Worm (Caenorhabditis elegans) whole organism, young adult: ENCODE measurements around the gene ssna-1.
A peak's percentile ranks its signal among the peaks of the same experiment; 100 is the strongest.

Experiments
- B0336.3 ChIP-seq: fragments of 200-800 bp; sonication (Bioruptor generic); IDR thresholded peaks from 2 replicates; pipeline ENCODE4 v1.3.6; 2022; ENCODE audit warnings: missing genetic modification characterization, missing compliant biosample characterization
- D2030.7 ChIP-seq: fragments of 200-800 bp; sonication (Bioruptor generic); IDR thresholded peaks from 2 replicates; pipeline ENCODE4 v1.3.6; 2022; ENCODE audit warnings: missing genetic modification reagents, missing genetic modification characterization, missing compliant biosample characterization
- F10E7.11 ChIP-seq: sonication (generic microtip); optimal IDR thresholded peaks from 2 replicates; lab custom pipeline; 2017; ENCODE audit warnings: mild to moderate bottlenecking, missing genetic modification characterization, moderate library complexity, missing compliant biosample characterization
- F23B12.7 ChIP-seq: sonication (generic microtip); optimal IDR thresholded peaks from 2 replicates; lab custom pipeline; 2017; ENCODE audit warnings: missing genetic modification characterization, mild to moderate bottlenecking, missing compliant biosample characterization, antibody characterized with exemption, moderate library complexity; ENCODE audit not compliant: insufficient read depth
- F33H1.4 ChIP-seq: fragments of 200-800 bp; sonication (Bioruptor generic); IDR thresholded peaks from 2 replicates; pipeline ENCODE4 v1.3.6; 2022; ENCODE audit warnings: missing genetic modification reagents, missing genetic modification characterization, missing compliant biosample characterization
- F37B4.10 ChIP-seq: fragments of 200-800 bp; sonication (Bioruptor generic); IDR thresholded peaks from 2 replicates; pipeline ENCODE4 v1.3.6; 2022; ENCODE audit warnings: missing genetic modification characterization, missing compliant biosample characterization
- F39B2.1 ChIP-seq: fragments of 200-800 bp; sonication (Bioruptor generic); IDR thresholded peaks from 2 replicates; pipeline ENCODE4 v1.3.6; 2022; ENCODE audit warnings: missing genetic modification reagents, missing genetic modification characterization, missing compliant biosample characterization
- F49E8.2 ChIP-seq: sonication (generic microtip); optimal IDR thresholded peaks from 3 replicates; lab custom pipeline; 2017; ENCODE audit warnings: missing genetic modification characterization, mild to moderate bottlenecking, missing compliant biosample characterization, antibody characterized with exemption, moderate library complexity; ENCODE audit not compliant: insufficient read depth
- F57C9.4 ChIP-seq: sonication (generic microtip); optimal IDR thresholded peaks from 2 replicates; lab custom pipeline; 2017; ENCODE audit warnings: mild to moderate bottlenecking, missing genetic modification characterization, missing compliant biosample characterization
- T26A5.8 ChIP-seq: sonication (generic microtip); optimal IDR thresholded peaks from 2 replicates; lab custom pipeline; 2016; ENCODE audit warnings: missing genetic modification characterization, missing compliant biosample characterization
- Y53F4B.3 ChIP-seq: fragments of 200-800 bp; sonication (Bioruptor generic); IDR thresholded peaks from 2 replicates; pipeline ENCODE4 v1.3.6; 2022; ENCODE audit warnings: missing genetic modification reagents, missing genetic modification characterization, missing compliant biosample characterization
- Y67H2A.10 ChIP-seq: fragments of 200-800 bp; sonication (Bioruptor generic); conservative IDR thresholded peaks from 2 replicates; pipeline ENCODE4 v1.3.6; 2022; ENCODE audit warnings: missing genetic modification reagents, missing genetic modification characterization, missing compliant biosample characterization
- ama-1 ChIP-seq, 3 experiments: fragments of 150-350 bp in 1 of 3; sonication (generic microtip) in 2 of 3; optimal IDR thresholded peaks; 2 replicates each; lab custom pipeline; 2014 to 2018; ENCODE audit warnings: missing biosample characterization in 2 of 3, missing genetic modification characterization in 2 of 3, missing genetic modification reagents in 2 of 3
- aptf-2 ChIP-seq: fragments of 200-800 bp; sonication (Bioruptor generic); conservative IDR thresholded peaks from 2 replicates; pipeline ENCODE4 v1.3.6; 2022; ENCODE audit warnings: missing genetic modification reagents, missing genetic modification characterization, missing compliant biosample characterization
- athp-1 ChIP-seq: sonication (generic microtip); optimal IDR thresholded peaks from 2 replicates; lab custom pipeline; 2017; ENCODE audit warnings: mild to moderate bottlenecking, missing genetic modification characterization, missing compliant biosample characterization
- ceh-100 ChIP-seq: fragments of 200-800 bp; sonication (Bioruptor generic); IDR thresholded peaks from 2 replicates; pipeline ENCODE4 v1.3.6; 2022; ENCODE audit warnings: missing genetic modification reagents, missing genetic modification characterization, missing compliant biosample characterization
- ceh-27 ChIP-seq: fragments of 200-800 bp; sonication (Bioruptor generic); optimal IDR thresholded peaks from 2 replicates; lab custom pipeline; 2018; ENCODE audit warnings: mild to moderate bottlenecking, missing genetic modification characterization, moderate library complexity, missing compliant biosample characterization
- ceh-91 ChIP-seq: fragments of 200-800 bp; sonication (Bioruptor generic); IDR thresholded peaks from 2 replicates; pipeline ENCODE4 v1.3.6; 2022; ENCODE audit warnings: missing genetic modification reagents, missing genetic modification characterization, missing compliant biosample characterization
- dox-1 ChIP-seq: fragments of 200-800 bp; sonication (Bioruptor generic); IDR thresholded peaks from 2 replicates; pipeline ENCODE4 v1.3.6; 2022; ENCODE audit warnings: missing genetic modification reagents, missing genetic modification characterization, missing compliant biosample characterization
- dpl-1 ChIP-seq: fragments of 150-350 bp; optimal IDR thresholded peaks from 2 replicates; lab custom pipeline; 2014; ENCODE audit warnings: missing biosample characterization, missing genetic modification reagents, missing genetic modification characterization
- efl-1 ChIP-seq: fragments of 150-350 bp; optimal IDR thresholded peaks from 2 replicates; lab custom pipeline; 2014; ENCODE audit warnings: missing biosample characterization, missing genetic modification reagents, missing genetic modification characterization
- ekl-4 ChIP-seq: fragments of 200-800 bp; sonication (Bioruptor generic); IDR thresholded peaks from 2 replicates; pipeline ENCODE4 v1.3.6; 2022; ENCODE audit warnings: missing genetic modification reagents, missing genetic modification characterization, missing compliant biosample characterization
- fkh-3 ChIP-seq: sonication (generic microtip); optimal IDR thresholded peaks from 2 replicates; lab custom pipeline; 2016; ENCODE audit warnings: mild to moderate bottlenecking, missing genetic modification characterization, missing compliant biosample characterization
- gei-17 ChIP-seq: fragments of 200-800 bp; sonication (Bioruptor generic); optimal IDR thresholded peaks from 2 replicates; lab custom pipeline; 2018; ENCODE audit warnings: mild to moderate bottlenecking, missing genetic modification characterization, missing compliant biosample characterization
- hsf-1 ChIP-seq: fragments of 200-800 bp; sonication (Bioruptor generic); IDR thresholded peaks from 2 replicates; pipeline ENCODE4 v1.3.6; 2022; ENCODE audit warnings: missing genetic modification reagents, missing genetic modification characterization, missing compliant biosample characterization
- lin-35 ChIP-seq, 3 experiments: fragments of 150-350 bp in 2 of 3; sonication (generic microtip) in 1 of 3; optimal IDR thresholded peaks; 2 replicates each; lab custom pipeline; 2014 to 2018; ENCODE audit warnings: missing biosample characterization in 3 of 3, missing genetic modification characterization in 3 of 3, missing genetic modification reagents in 3 of 3
- lin-54 ChIP-seq: fragments of 200-800 bp; sonication (Bioruptor generic); optimal IDR thresholded peaks from 2 replicates; lab custom pipeline; 2018; ENCODE audit warnings: mild to moderate bottlenecking, missing genetic modification characterization, missing compliant biosample characterization
- lir-1 ChIP-seq: fragments of 200-800 bp; sonication (Bioruptor generic); conservative IDR thresholded peaks from 2 replicates; pipeline ENCODE4 v1.3.6; 2022; ENCODE audit warnings: missing genetic modification reagents, missing genetic modification characterization, missing compliant biosample characterization
- lsl-1 ChIP-seq: fragments of 200-800 bp; sonication (Bioruptor generic); optimal IDR thresholded peaks from 2 replicates; lab custom pipeline; 2018; ENCODE audit warnings: mild to moderate bottlenecking, missing genetic modification characterization, moderate library complexity, missing compliant biosample characterization
- madf-10 ChIP-seq: sonication (generic microtip); optimal IDR thresholded peaks from 2 replicates; lab custom pipeline; 2016; ENCODE audit warnings: mild to moderate bottlenecking, missing genetic modification characterization, missing compliant biosample characterization
- madf-6 ChIP-seq: fragments of 200-800 bp; sonication (Bioruptor generic); IDR thresholded peaks from 2 replicates; pipeline ENCODE4 v1.3.6; 2022; ENCODE audit warnings: missing genetic modification reagents, missing genetic modification characterization, missing compliant biosample characterization
- mcd-1 ChIP-seq: fragments of 200-800 bp; sonication (Bioruptor generic); IDR thresholded peaks from 2 replicates; pipeline ENCODE4 v1.3.6; 2022; ENCODE audit warnings: missing genetic modification reagents, missing genetic modification characterization, missing compliant biosample characterization
- nfyb-1 ChIP-seq: fragments of 200-800 bp; sonication (Bioruptor generic); IDR thresholded peaks from 2 replicates; pipeline ENCODE4 v1.3.6; 2022; ENCODE audit warnings: missing genetic modification reagents, missing genetic modification characterization, missing compliant biosample characterization
- nhr-179 ChIP-seq: sonication (generic microtip); optimal IDR thresholded peaks from 2 replicates; lab custom pipeline; 2016; ENCODE audit warnings: mild to moderate bottlenecking, missing genetic modification characterization, missing compliant biosample characterization
- nhr-80 ChIP-seq: sonication (generic microtip); optimal IDR thresholded peaks from 2 replicates; lab custom pipeline; 2016; ENCODE audit warnings: missing genetic modification characterization, missing compliant biosample characterization
- rec-8 ChIP-seq, 2 experiments: sonication (generic microtip); optimal IDR thresholded peaks; 2 replicates each; lab custom pipeline; 2016; ENCODE audit warnings: mild to moderate bottlenecking in 2 of 2, missing genetic modification characterization in 2 of 2, missing genetic modification reagents in 2 of 2, missing genotype in 2 of 2, missing biosample characterization in 1 of 2, missing compliant biosample characterization in 1 of 2, moderate library complexity in 1 of 2
- snpc-1.3 ChIP-seq: sonication (generic microtip); optimal IDR thresholded peaks from 2 replicates; lab custom pipeline; 2017; ENCODE audit warnings: missing genetic modification characterization, mild to moderate bottlenecking, missing compliant biosample characterization, antibody characterized with exemption, moderate library complexity, missing genotype, missing genetic modification reagents; ENCODE audit not compliant: insufficient read depth
- snpc-4 ChIP-seq, 5 experiments: fragments of 150-350 bp in 1 of 5; sonication (generic microtip) in 4 of 5; optimal IDR thresholded peaks; 2 replicates each; lab custom pipeline; 2014 to 2018; ENCODE audit warnings: missing genetic modification characterization in 5 of 5, missing biosample characterization in 3 of 5, antibody characterized with exemption in 2 of 5, mild to moderate bottlenecking in 2 of 5, missing compliant biosample characterization in 2 of 5, missing genotype in 2 of 5, moderate library complexity in 2 of 5, missing genetic modification reagents in 1 of 5
- ztf-6 ChIP-seq: fragments of 200-800 bp; sonication (Bioruptor generic); IDR thresholded peaks from 2 replicates; pipeline ENCODE4 v1.3.6; 2022; ENCODE audit warnings: missing genetic modification reagents, missing genetic modification characterization, missing compliant biosample characterization

The ssna-1 gene

ce11 chrIV:375915-376314, 12.0 kb upstream of the ssna-1 start, which contains the start of gene fln-1 (continued):
- TF ChIP-seq nfyb-1 (GFP tag; lab: Robert Waterston, UW) (no peak), madf-10 (tag; lab: Kevin White, UChicago) (no peak)

- TF ChIP-seq lin-54 (GFP tag; lab: Kevin White, UChicago) (no peak), ekl-4 (GFP tag; lab: Robert Waterston, UW) (no peak), T26A5.8 (tag; lab: Kevin White, UChicago) (no peak)
- TF ChIP-seq, all 124 proteins: peak for 0
Observed at ce11 chrIV:377791-378190, 10.1 kb upstream of the ssna-1 start.

ce11 chrIV:378367-378766, 9.5 kb upstream of the ssna-1 start:
- no peak for TF ChIP-seq athp-1 (tag; lab: Kevin White, UChicago)
- peak; percentile 63 for TF ChIP-seq nhr-80 (tag; lab: Kevin White, UChicago)
- TF ChIP-seq, all 124 proteins: peak for 1

ce11 chrIV:378838-379237, 9.0 kb upstream of the ssna-1 start:
- TF ChIP-seq F39B2.1 (GFP tag; lab: Robert Waterston, UW) (no peak), ceh-100 (GFP tag; lab: Robert Waterston, UW) (no peak), Y53F4B.3 (GFP tag; lab: Robert Waterston, UW) (no peak), Y67H2A.10 (GFP tag; lab: Robert Waterston, UW) (no peak), aptf-2 (no peak), F23B12.7 (no peak)
- TF ChIP-seq, all 124 proteins: peak for 0

- TF ChIP-seq madf-10 (tag; lab: Kevin White, UChicago) (no peak), rec-8 (tag; optimal IDR thresholded peaks at IDR 0.05; lab: Kevin White, UChicago) (no peak), snpc-1.3 (tag; lab: Kevin White, UChicago) (peak; percentile 37), ekl-4 (GFP tag; lab: Robert Waterston, UW) (no peak), F10E7.11 (tag; lab: Kevin White, UChicago) (no peak), nfyb-1 (GFP tag; lab: Robert Waterston, UW) (no peak), ztf-6 (no peak), ceh-27 (no peak), Y53F4B.3 (GFP tag; lab: Robert Waterston, UW) (no peak), lin-54 (GFP tag; lab: Kevin White, UChicago) (peak; percentile 97), ama-1 (optimal IDR thresholded peaks at IDR 0.05; lab: Kevin White, UChicago) (no peak), ama-1 (GFP tag; optimal IDR thresholded peaks at IDR 0.05; lab: Kevin White, UChicago) (no peak), snpc-4 (GFP tag; optimal IDR thresholded peaks at IDR 0.05; lab: Kevin White, UChicago) (peak; percentile 2), snpc-4 (tag; optimal IDR thresholded peaks at IDR 0.05; lab: Kevin White, UChicago) (peak in 1 of 4 experiments; percentile 17), F49E8.2 (peak; percentile 66), efl-1 (GFP tag; lab: Kevin White, UChicago) (peak; percentile 91), madf-6 (GFP tag; lab: Robert Waterston, UW) (peak; percentile 67), dox-1 (peak; percentile 53; the same call in 1 of the 2 replicates), F33H1.4 (GFP tag; lab: Robert Waterston, UW) (peak; percentile 92), F57C9.4 (tag; lab: Kevin White, UChicago) (no peak), lsl-1 (peak; percentile 65), hsf-1 (no peak), ceh-91 (GFP tag; lab: Robert Waterston, UW) (peak; percentile 41; the same call in 1 of the 2 replicates), gei-17 (no peak), fkh-3 (no peak), lin-35 (GFP tag; optimal IDR thresholded peaks at IDR 0.05; lab: Kevin White, UChicago) (no peak), mcd-1 (GFP tag; lab: Robert Waterston, UW) (peak; percentile 15; the same call in 1 of the 2 replicates), nhr-179 (no peak), D2030.7 (GFP tag; lab: Robert Waterston, UW) (peak; percentile 84), F37B4.10 (GFP tag; lab: Robert Waterston, UW) (no peak), dpl-1 (GFP tag; lab: Kevin White, UChicago) (peak; percentile 53), lir-1 (no peak), B0336.3 (GFP tag; lab: Robert Waterston, UW) (no peak)
Observed at ce11 chrIV:379605-380004, 8.3 kb upstream of the ssna-1 start.
